Worm (Caenorhabditis elegans): ENCODE results near the gene aipr-1.

- TF ChIP-seq ztf-4 (tag; optimal IDR thresholded peaks at IDR 0.05): peak; percentile 97
- TF ChIP-seq nhr-76 (tag; optimal IDR thresholded peaks at IDR 0.05): no peak
- peak; percentile 83 for TF ChIP-seq snpc-4 (tag; optimal IDR thresholded peaks at IDR 0.05)
- TF ChIP-seq nhr-19 (GFP tag; conservative IDR thresholded peaks at IDR 0.05): peak; percentile 96
- peak; percentile 97 for TF ChIP-seq nhr-11 (tag; optimal IDR thresholded peaks at IDR 0.05)
- peak; percentile 91 for TF ChIP-seq aly-2 (tag; optimal IDR thresholded peaks at IDR 0.05)
- peak; percentile 93 for TF ChIP-seq nhr-237 (tag; optimal IDR thresholded peaks at IDR 0.05)
- TF ChIP-seq elt-2 (tag; optimal IDR thresholded peaks at IDR 0.05): peak; percentile 84
Measured at ce11 chrII:6588605-6589292, 5.3 kb downstream of the aipr-1 start, which contains the start of gene icd-1.
